Fruit fly (Drosophila melanogaster) whole organism, embryonic: ENCODE data around the gene Dmtn.

Source experiments
- Adf1 ChIP-seq: fragments of 200-800 bp; sonication (Bioruptor generic); IDR thresholded peaks from 2 replicates; pipeline ENCODE4 v1.3.6; 2022; ENCODE audit warnings: missing biosample characterization, missing genetic modification characterization
- CG10321 ChIP-seq: fragments of 200-800 bp; sonication (Bioruptor generic); IDR thresholded peaks from 2 replicates; pipeline ENCODE4 v1.3.6; 2022; ENCODE audit warnings: missing biosample characterization, missing genetic modification characterization
- CG10431 ChIP-seq: fragments of 200-800 bp; sonication (Bioruptor generic); optimal IDR thresholded peaks from 3 replicates; lab custom pipeline; 2018; ENCODE audit warnings: missing biosample characterization, mild to moderate bottlenecking, missing genetic modification characterization
- CG12299 ChIP-seq: fragments of 200-800 bp; sonication (Bioruptor generic); optimal IDR thresholded peaks from 2 replicates; lab custom pipeline; 2018; ENCODE audit warnings: missing biosample characterization, mild to moderate bottlenecking, missing genetic modification characterization
- CG13624 ChIP-seq: fragments of 200-800 bp; sonication (Bioruptor generic); optimal IDR thresholded peaks from 2 replicates; lab custom pipeline; 2016; ENCODE audit warnings: missing biosample characterization, missing genetic modification characterization
- CG14050 ChIP-seq: fragments of 200-800 bp; sonication (Bioruptor generic); IDR thresholded peaks from 3 replicates; pipeline ENCODE4 v1.3.6; 2022; ENCODE audit warnings: missing biosample characterization, missing genetic modification characterization
- CG14860 ChIP-seq: fragments of 200-800 bp; sonication (Bioruptor generic); IDR thresholded peaks from 3 replicates; pipeline ENCODE4 v1.3.6; 2022; ENCODE audit warnings: missing biosample characterization, missing genetic modification characterization; ENCODE audit not compliant: partially characterized antibody
- CG15479 ChIP-seq: fragments of 200-800 bp; sonication (Bioruptor generic); optimal IDR thresholded peaks from 3 replicates; lab custom pipeline; 2019; ENCODE audit warnings: missing biosample characterization, mild to moderate bottlenecking, missing genetic modification characterization, moderate library complexity
- CG15696 ChIP-seq: fragments of 200-800 bp; sonication (Bioruptor generic); optimal IDR thresholded peaks from 2 replicates; lab custom pipeline; 2019; ENCODE audit warnings: missing biosample characterization, mild to moderate bottlenecking, missing genetic modification characterization, moderate library complexity
- CG1602 ChIP-seq: fragments of 200-800 bp; sonication (Bioruptor generic); optimal IDR thresholded peaks from 3 replicates; lab custom pipeline; 2016; ENCODE audit warnings: missing biosample characterization, missing genetic modification characterization
- CG16863 ChIP-seq: fragments of 200-800 bp; sonication (Bioruptor generic); optimal IDR thresholded peaks from 3 replicates; lab custom pipeline; 2016; ENCODE audit warnings: missing biosample characterization, missing genetic modification characterization
- CG17359 ChIP-seq: fragments of 200-800 bp; sonication (Bioruptor generic); optimal IDR thresholded peaks from 3 replicates; lab custom pipeline; 2018; ENCODE audit warnings: missing biosample characterization, mild to moderate bottlenecking, missing genetic modification characterization, moderate library complexity
- CG17385 ChIP-seq: fragments of 200-800 bp; sonication (Bioruptor generic); optimal IDR thresholded peaks from 3 replicates; lab custom pipeline; 2018; ENCODE audit warnings: missing biosample characterization, mild to moderate bottlenecking, missing genetic modification characterization
- CG17612 ChIP-seq: fragments of 200-800 bp; sonication (Bioruptor generic); IDR thresholded peaks from 2 replicates; pipeline ENCODE4 v1.3.6; 2022; ENCODE audit warnings: missing biosample characterization, missing genetic modification characterization
- CG17829 ChIP-seq: fragments of 200-800 bp; optimal IDR thresholded peaks from 2 replicates; lab custom pipeline; 2019; ENCODE audit warnings: missing biosample characterization, mild to moderate bottlenecking, missing genetic modification characterization, moderate library complexity
- CG18262 ChIP-seq: fragments of 200-800 bp; optimal IDR thresholded peaks from 3 replicates; lab custom pipeline; 2019; ENCODE audit warnings: missing biosample characterization, mild to moderate bottlenecking, missing genetic modification characterization, moderate library complexity
- CG2712 ChIP-seq: fragments of 200-800 bp; optimal IDR thresholded peaks from 3 replicates; lab custom pipeline; 2019; ENCODE audit warnings: missing biosample characterization, mild to moderate bottlenecking, missing genetic modification characterization, moderate library complexity
- CG30431 ChIP-seq: fragments of 200-800 bp; sonication (Bioruptor generic); optimal IDR thresholded peaks from 2 replicates; lab custom pipeline; 2017; ENCODE audit warnings: missing biosample characterization, missing genetic modification characterization
- CG31365 ChIP-seq: fragments of 200-800 bp; sonication (Bioruptor generic); optimal IDR thresholded peaks from 2 replicates; lab custom pipeline; 2018; ENCODE audit warnings: missing biosample characterization, mild to moderate bottlenecking, missing genetic modification characterization
- CG33213 ChIP-seq: fragments of 200-800 bp; sonication (Bioruptor generic); optimal IDR thresholded peaks from 3 replicates; lab custom pipeline; 2016; ENCODE audit warnings: missing biosample characterization, missing genetic modification characterization
- CG4360 ChIP-seq: fragments of 200-800 bp; sonication (Bioruptor generic); IDR thresholded peaks from 2 replicates; pipeline ENCODE4 v1.3.6; 2022; ENCODE audit warnings: missing biosample characterization, missing genetic modification characterization
- CG6765 ChIP-seq: fragments of 200-800 bp; sonication (Bioruptor generic); optimal IDR thresholded peaks from 3 replicates; lab custom pipeline; 2017; ENCODE audit warnings: missing biosample characterization, mild to moderate bottlenecking, missing genetic modification characterization
- CG7372 ChIP-seq: fragments of 200-800 bp; sonication (Bioruptor generic); IDR thresholded peaks from 2 replicates; pipeline ENCODE4 v1.3.6; 2022; ENCODE audit warnings: missing biosample characterization, missing genetic modification characterization
- CG7786 ChIP-seq: fragments of 200-800 bp; sonication (Bioruptor generic); optimal IDR thresholded peaks from 2 replicates; lab custom pipeline; 2016; ENCODE audit warnings: missing biosample characterization, missing genetic modification characterization
- CG9932 ChIP-seq: fragments of 200-800 bp; sonication (Bioruptor generic); IDR thresholded peaks from 2 replicates; pipeline ENCODE4 v1.3.6; 2022; ENCODE audit warnings: missing biosample characterization, missing genetic modification characterization
- CHES-1-like ChIP-seq: fragments of 200-800 bp; sonication (Bioruptor generic); optimal IDR thresholded peaks from 2 replicates; lab custom pipeline; 2016; ENCODE audit warnings: missing biosample characterization, missing genetic modification characterization
- CTCF ChIP-seq: fragments of 200-800 bp; sonication (Bioruptor generic); optimal IDR thresholded peaks from 2 replicates; lab custom pipeline; 2017; ENCODE audit warnings: missing biosample characterization, mild to moderate bottlenecking, missing genetic modification characterization, moderate library complexity
- Doc2 ChIP-seq: fragments of 200-800 bp; sonication (Bioruptor generic); IDR thresholded peaks from 2 replicates; pipeline ENCODE4 v1.3.6; 2022; ENCODE audit warnings: missing biosample characterization, missing genetic modification characterization
- MBD-R2 ChIP-seq: fragments of 200-800 bp; sonication (Bioruptor generic); IDR thresholded peaks from 2 replicates; pipeline ENCODE4 v1.3.6; 2022; ENCODE audit warnings: missing biosample characterization, missing genetic modification characterization
- NK7.1 ChIP-seq: fragments of 200-800 bp; sonication (Bioruptor generic); optimal IDR thresholded peaks from 3 replicates; lab custom pipeline; 2016; ENCODE audit warnings: missing biosample characterization, missing genetic modification characterization
- Oaz ChIP-seq: fragments of 200-800 bp; sonication (Bioruptor generic); IDR thresholded peaks from 2 replicates; pipeline ENCODE4 v1.3.6; 2022; ENCODE audit warnings: missing biosample characterization, missing genetic modification characterization
- Rx ChIP-seq: fragments of 200-800 bp; sonication (Bioruptor generic); IDR thresholded peaks from 2 replicates; pipeline ENCODE4 v1.3.6; 2022; ENCODE audit warnings: missing biosample characterization, missing genetic modification characterization
- Trl ChIP-seq, 3 experiments: fragments of >200 bp in 2 of 3; fragments of 200-800 bp in 1 of 3; sonication (Bioruptor generic) in 1 of 3; optimal IDR thresholded peaks; 2 replicates in 1 of 3; 3 replicates in 2 of 3; lab custom pipeline; 2016 to 2017; ENCODE audit warnings: missing biosample characterization in 1 of 3, missing genetic modification characterization in 1 of 3
- ash1 ChIP-seq: fragments of 200-800 bp; sonication (Bioruptor generic); optimal IDR thresholded peaks from 2 replicates; lab custom pipeline; 2018; ENCODE audit warnings: missing biosample characterization, mild to moderate bottlenecking, missing genetic modification characterization
- ems ChIP-seq: fragments of 200-800 bp; sonication (Bioruptor generic); optimal IDR thresholded peaks from 3 replicates; lab custom pipeline; 2016; ENCODE audit warnings: missing biosample characterization, missing genetic modification characterization
- fu2 ChIP-seq: fragments of 200-800 bp; sonication (Bioruptor generic); optimal IDR thresholded peaks from 2 replicates; lab custom pipeline; 2016; ENCODE audit warnings: missing biosample characterization, missing genetic modification characterization
- her ChIP-seq: fragments of 200-800 bp; sonication (Bioruptor generic); optimal IDR thresholded peaks from 2 replicates; lab custom pipeline; 2016; ENCODE audit warnings: missing biosample characterization, missing genetic modification characterization
- mld ChIP-seq: fragments of 200-800 bp; sonication (Bioruptor generic); IDR thresholded peaks from 3 replicates; pipeline ENCODE4 v1.3.6; 2022; ENCODE audit warnings: missing biosample characterization, missing genetic modification characterization; ENCODE audit not compliant: partially characterized antibody
- nerfin-1 ChIP-seq: fragments of 200-800 bp; sonication (Bioruptor generic); optimal IDR thresholded peaks from 3 replicates; lab custom pipeline; 2019; ENCODE audit warnings: missing biosample characterization, mild to moderate bottlenecking, missing genetic modification characterization, moderate library complexity
- odd ChIP-seq: fragments of 200-800 bp; sonication (Bioruptor generic); optimal IDR thresholded peaks from 2 replicates; lab custom pipeline; 2017; ENCODE audit warnings: missing biosample characterization, mild to moderate bottlenecking, missing genetic modification characterization
- pita ChIP-seq: fragments of 200-800 bp; sonication (Bioruptor generic); optimal IDR thresholded peaks from 2 replicates; lab custom pipeline; 2017; ENCODE audit warnings: missing biosample characterization, mild to moderate bottlenecking, missing genetic modification characterization
- rib ChIP-seq: fragments of 200-800 bp; sonication (Bioruptor generic); IDR thresholded peaks from 2 replicates; pipeline ENCODE4 v1.3.6; 2022; ENCODE audit warnings: missing biosample characterization, missing genetic modification characterization
- salm ChIP-seq: fragments of 200-800 bp; sonication (Bioruptor generic); optimal IDR thresholded peaks from 2 replicates; lab custom pipeline; 2018; ENCODE audit warnings: missing biosample characterization, mild to moderate bottlenecking, missing genetic modification characterization
- stwl ChIP-seq: fragments of 200-800 bp; sonication (Bioruptor generic); optimal IDR thresholded peaks from 3 replicates; lab custom pipeline; 2018; ENCODE audit warnings: missing biosample characterization, mild to moderate bottlenecking, missing genetic modification characterization, moderate library complexity
- tgo ChIP-seq: fragments of 200-800 bp; sonication (Bioruptor generic); IDR thresholded peaks from 3 replicates; pipeline ENCODE4 v1.3.6; 2022; ENCODE audit warnings: missing biosample characterization, missing genetic modification characterization
- tll ChIP-seq, 2 experiments: fragments of 200-800 bp in 1 of 2; fragments of >200 bp in 1 of 2; sonication (Bioruptor generic) in 1 of 2; optimal IDR thresholded peaks; 2 replicates each; lab custom pipeline; 2017 to 2019; ENCODE audit warnings: missing biosample characterization in 2 of 2, missing genetic modification characterization in 2 of 2, mild to moderate bottlenecking in 1 of 2, moderate library complexity in 1 of 2
- tna ChIP-seq: fragments of 200-800 bp; sonication (Bioruptor generic); IDR thresholded peaks from 2 replicates; pipeline ENCODE4 v1.3.6; 2022; ENCODE audit warnings: missing biosample characterization, missing genetic modification characterization; ENCODE audit not compliant: partially characterized antibody
- ttk ChIP-seq: fragments of 200-800 bp; sonication (Bioruptor generic); IDR thresholded peaks from 2 replicates; pipeline ENCODE4 v2.1.2; 2022; ENCODE audit warnings: missing biosample characterization, missing genetic modification characterization
- tup ChIP-seq: fragments of 200-800 bp; sonication (Bioruptor generic); optimal IDR thresholded peaks from 2 replicates; lab custom pipeline; 2016; ENCODE audit warnings: missing biosample characterization, mild to moderate bottlenecking, missing genetic modification characterization, moderate library complexity
- usp ChIP-seq: fragments of >200 bp; optimal IDR thresholded peaks from 2 replicates; lab custom pipeline; 2017; ENCODE audit warnings: missing biosample characterization, missing genetic modification characterization
- wor ChIP-seq: fragments of 200-800 bp; sonication (Bioruptor generic); IDR thresholded peaks from 2 replicates; pipeline ENCODE4 v1.3.6; 2022; ENCODE audit warnings: missing biosample characterization, missing genetic modification characterization
- zfh2 ChIP-seq: fragments of 200-800 bp; sonication (Bioruptor generic); optimal IDR thresholded peaks from 2 replicates; lab custom pipeline; 2016; ENCODE audit warnings: missing biosample characterization, missing genetic modification characterization

The Dmtn gene

dm6 chr3R:6397611-6398092, 8.0 kb downstream of the Dmtn start (continued):
- TF ChIP-seq CG7372 (GFP tag; lab: Robert Waterston, UW) (no peak), CG12299 (tag; lab: Kevin White, UChicago) (no peak), CHES-1-like (GFP tag; lab: Kevin White, UChicago) (no peak), CG17829 (tag; lab: Kevin White, UChicago) (peak; percentile 7), CG15696 (tag; lab: Kevin White, UChicago) (no peak), her (GFP tag; lab: Kevin White, UChicago) (no peak), CG7786 (GFP tag; lab: Kevin White, UChicago) (peak; percentile 45), CG9932 (GFP tag; lab: Robert Waterston, UW) (no peak), Doc2 (GFP tag; lab: Robert Waterston, UW) (no peak), rib (GFP tag; lab: Robert Waterston, UW) (no peak), tll (GFP tag; optimal IDR thresholded peaks at IDR 0.05; lab: Kevin White, UChicago) (no peak), CG30431 (GFP tag; lab: Kevin White, UChicago) (no peak), CG17359 (peak; percentile 6), CTCF (GFP tag; lab: Kevin White, UChicago) (no peak), CG15479 (GFP tag; lab: Kevin White, UChicago) (no peak), stwl (tag; lab: Kevin White, UChicago) (no peak), usp (GFP tag; lab: Kevin White, UChicago) (no peak), CG33213 (GFP tag; lab: Kevin White, UChicago) (no peak), CG16863 (no peak), ash1 (GFP tag; lab: Kevin White, UChicago) (no peak), MBD-R2 (GFP tag; lab: Robert Waterston, UW) (no peak), pita (GFP tag; lab: Kevin White, UChicago) (no peak), CG14050 (GFP tag; lab: Robert Waterston, UW) (no peak), nerfin-1 (tag; lab: Kevin White, UChicago) (no peak), fu2 (GFP tag; lab: Kevin White, UChicago) (no peak), Adf1 (GFP tag; lab: Robert Waterston, UW) (no peak), zfh2 (GFP tag; lab: Kevin White, UChicago) (peak; percentile 47), ems (no peak), Rx (GFP tag; lab: Robert Waterston, UW) (no peak), wor (no peak), tgo (GFP tag; lab: Robert Waterston, UW) (no peak; the same call in 1 of the 3 replicates), Trl (optimal IDR thresholded peaks at IDR 0.05; lab: Kevin White, UChicago) (no peak), Trl (GFP tag; optimal IDR thresholded peaks at IDR 0.05; lab: Kevin White, UChicago) (no peak), odd (GFP tag; lab: Kevin White, UChicago) (no peak), CG17385 (GFP tag; lab: Kevin White, UChicago) (peak; percentile 10), CG18262 (tag; lab: Kevin White, UChicago) (no peak), NK7.1 (GFP tag; lab: Kevin White, UChicago) (no peak), CG4360 (no peak), CG31365 (no peak), CG10321 (GFP tag; lab: Robert Waterston, UW) (no peak), CG14860 (GFP tag; lab: Robert Waterston, UW) (peak; percentile 54), ttk (GFP tag; lab: Robert Waterston, UW) (no peak), tup (no peak), CG13624 (GFP tag; lab: Kevin White, UChicago) (no peak), CG1602 (GFP tag; lab: Kevin White, UChicago) (no peak), CG2712 (tag; lab: Kevin White, UChicago) (peak; percentile 24), CG6765 (GFP tag; lab: Kevin White, UChicago) (no peak), mld (GFP tag; lab: Robert Waterston, UW) (0 out of 3 replicates have a peak, but pooled peaks have one; percentile 40), salm (tag; lab: Kevin White, UChicago) (no peak), Oaz (GFP tag; lab: Robert Waterston, UW) (no peak), CG10431 (no peak), tna (GFP tag; lab: Robert Waterston, UW) (peak; percentile 68), CG17612 (no peak)
